Worm (Caenorhabditis elegans) whole organism, L4/young adult: Measurements from ENCODE around the gene vem-1.

Experiments used
- W03F9.2 ChIP-seq: fragments of 150-350 bp; optimal IDR thresholded peaks from 2 replicates; lab custom pipeline; 2014; ENCODE audit warnings: missing biosample characterization, missing genetic modification characterization
- dao-5 ChIP-seq: sonication (generic microtip); optimal IDR thresholded peaks from 2 replicates; lab custom pipeline; 2016; ENCODE audit warnings: missing genotype, missing genetic modification characterization, moderate library complexity, missing compliant biosample characterization
- him-1 ChIP-seq: sonication (generic microtip); optimal IDR thresholded peaks from 2 replicates; lab custom pipeline; 2016; ENCODE audit warnings: missing genotype, missing genetic modification reagents, missing genetic modification characterization, missing compliant biosample characterization

The vem-1 gene

ce11 chrX:8089266-8089909, 1.0 kb upstream of the vem-1 start:
- TF ChIP-seq W03F9.2 (tag; lab: Kevin White, UChicago) (no peak), dao-5 (tag; lab: Kevin White, UChicago) (no peak), him-1 (tag; lab: Kevin White, UChicago) (no peak)

ce11 chrX:8086725-8087641, 1.4 kb downstream of the vem-1 start:
- TF ChIP-seq dao-5 (tag; lab: Kevin White, UChicago): no peak
- TF ChIP-seq W03F9.2 (tag; lab: Kevin White, UChicago): no peak
- TF ChIP-seq him-1 (tag; lab: Kevin White, UChicago): no peak

ce11 chrX:8086450-8086724, 2.0 kb downstream of the vem-1 start, which contains the start of gene dao-3:
TSS of gene dao-3 (minus strand) at chrX:8086550.
- no peak for TF ChIP-seq him-1 (tag; lab: Kevin White, UChicago)
- no peak for TF ChIP-seq W03F9.2 (tag; lab: Kevin White, UChicago)
- no peak for TF ChIP-seq dao-5 (tag; lab: Kevin White, UChicago)

- TF ChIP-seq him-1 (tag; lab: Kevin White, UChicago) (no peak), W03F9.2 (tag; lab: Kevin White, UChicago) (no peak), dao-5 (tag; lab: Kevin White, UChicago) (no peak)
Observed at ce11 chrX:8084669-8085068, 3.7 kb downstream of the vem-1 start.

- TF ChIP-seq him-1 (tag; lab: Kevin White, UChicago) (no peak), W03F9.2 (tag; lab: Kevin White, UChicago) (no peak), dao-5 (tag; lab: Kevin White, UChicago) (no peak)
Observed at ce11 chrX:8083919-8084318, 4.5 kb downstream of the vem-1 start, which contains the start of gene K07E3.4. TSS of gene K07E3.4 (minus strand) at chrX:8084018.

ce11 chrX:8083330-8083729, 5.0 kb downstream of the vem-1 start:
- TF ChIP-seq dao-5 (tag; lab: Kevin White, UChicago) (no peak), him-1 (tag; lab: Kevin White, UChicago) (no peak), W03F9.2 (tag; lab: Kevin White, UChicago) (no peak)

- TF ChIP-seq dao-5 (tag; lab: Kevin White, UChicago): no peak
Observed at ce11 chrX:8082703-8083102, 5.7 kb downstream of the vem-1 start.

ce11 chrX:8078899-8079298, 9.5 kb downstream of the vem-1 start:
- no peak for TF ChIP-seq W03F9.2 (tag; lab: Kevin White, UChicago)
- TF ChIP-seq dao-5 (tag; lab: Kevin White, UChicago): no peak
- TF ChIP-seq him-1 (tag; lab: Kevin White, UChicago): no peak

- TF ChIP-seq him-1 (tag; lab: Kevin White, UChicago) (no peak), dao-5 (tag; lab: Kevin White, UChicago) (no peak), W03F9.2 (tag; lab: Kevin White, UChicago) (no peak)
Observed at ce11 chrX:8078374-8078773, 10.0 kb downstream of the vem-1 start.

- TF ChIP-seq him-1 (tag; lab: Kevin White, UChicago): no peak
- no peak for TF ChIP-seq W03F9.2 (tag; lab: Kevin White, UChicago)
- TF ChIP-seq dao-5 (tag; lab: Kevin White, UChicago): no peak
Observed at ce11 chrX:8077748-8078147, 10.6 kb downstream of the vem-1 start, which contains the start of gene C46F2.1. TSS of gene C46F2.1 (plus strand) at chrX:8078048.

- TF ChIP-seq him-1 (tag; lab: Kevin White, UChicago) (no peak), W03F9.2 (tag; lab: Kevin White, UChicago) (no peak), dao-5 (tag; lab: Kevin White, UChicago) (no peak)
Observed at ce11 chrX:8074527-8074926, 13.8 kb downstream of the vem-1 start.

- TF ChIP-seq him-1 (tag; lab: Kevin White, UChicago): no peak
- TF ChIP-seq W03F9.2 (tag; lab: Kevin White, UChicago): peak; percentile 53
- TF ChIP-seq dao-5 (tag; lab: Kevin White, UChicago): no peak
Observed at ce11 chrX:8069293-8069692, 19.1 kb downstream of the vem-1 start, which contains the start of gene C18A11.1. TSS of gene C18A11.1 (plus strand) at chrX:8069328.

ce11 chrX:8067268-8067667, 21.1 kb downstream of the vem-1 start, which contains the start of gene C18A11.2:
TSS of gene C18A11.2 (plus strand) at chrX:8067568.
- TF ChIP-seq him-1 (tag; lab: Kevin White, UChicago) (no peak), W03F9.2 (tag; lab: Kevin White, UChicago) (no peak), dao-5 (tag; lab: Kevin White, UChicago) (no peak)
